Fruit fly (Drosophila melanogaster) S2 (cell line): ENCODE data around the gene CG2157.

Experiments used
- CG8478 ChIP-seq: fragments of >200 bp; optimal IDR thresholded peaks from 2 replicates; lab custom pipeline; 2018
- CTCF ChIP-seq, 2 experiments: fragments of >200 bp; optimal IDR thresholded peaks; 2 replicates each; lab custom pipeline; 2018

DNA sequence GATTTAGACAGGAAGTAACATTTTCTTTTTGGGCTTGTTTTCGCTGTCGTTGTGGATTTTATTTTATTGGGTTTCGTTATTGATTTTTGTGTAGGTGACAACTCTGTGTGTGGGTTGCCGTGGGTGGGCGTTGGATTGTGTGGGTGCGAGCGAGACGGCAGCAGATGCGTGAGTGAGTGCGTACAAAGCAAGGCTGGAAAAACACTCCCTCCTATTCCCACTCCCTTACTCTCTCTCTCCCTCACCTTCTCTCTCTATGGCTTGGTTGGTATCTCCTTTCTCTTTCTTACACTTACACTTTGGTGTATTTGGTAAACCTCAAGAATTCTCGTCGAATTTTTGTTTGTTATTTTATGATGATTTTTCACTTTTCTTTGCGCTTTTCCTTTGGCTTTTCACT lies 47.0 kb upstream of the CG2157 start:
- TF ChIP-seq CG8478 (lab: Kevin White, UChicago) (no peak), CTCF (optimal IDR thresholded peaks at IDR 0.05; lab: Kevin White, UChicago) (no peak)
